Worm (Caenorhabditis elegans): ENCODE data around the gene lgc-5.

lgc-5 gene

DNA sequence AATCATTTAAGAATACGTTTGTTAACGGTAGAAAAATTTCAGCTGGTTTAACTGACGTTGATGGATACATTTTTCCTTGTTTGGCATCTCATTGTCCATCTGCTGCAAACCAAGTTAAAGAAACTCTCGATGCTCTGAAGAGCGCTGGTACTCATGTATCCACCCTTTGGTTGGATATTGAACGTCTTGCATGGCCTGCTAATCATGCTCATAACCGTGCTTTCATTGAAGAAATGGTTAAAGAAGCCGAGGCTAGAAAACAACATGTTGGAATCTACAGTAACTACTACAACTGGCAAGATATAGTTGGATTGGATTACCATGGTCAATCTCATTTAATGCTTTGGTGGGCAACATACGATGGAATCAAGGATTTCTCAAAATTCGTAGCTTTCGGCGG is 9.5 kb upstream of the lgc-5 start:
- TF ChIP-seq nhr-237 (tag; optimal IDR thresholded peaks at IDR 0.05), result no peak
- TF ChIP-seq ztf-1 (GFP tag; conservative IDR thresholded peaks at IDR 0.05), result no peak
- TF ChIP-seq dmd-4 (tag; optimal IDR thresholded peaks at IDR 0.05), result no peak
- no peak for TF ChIP-seq ceh-16 (tag; optimal IDR thresholded peaks at IDR 0.05)
- no peak for TF ChIP-seq egl-27 (tag; optimal IDR thresholded peaks at IDR 0.05)
- no peak for TF ChIP-seq ceh-82 (tag; optimal IDR thresholded peaks at IDR 0.05)
- TF ChIP-seq sma-9 (GFP tag; optimal IDR thresholded peaks at IDR 0.05), result no peak
- no peak for TF ChIP-seq sma-9 (tag; optimal IDR thresholded peaks at IDR 0.05)
- no peak for TF ChIP-seq ztf-11 (tag; optimal IDR thresholded peaks at IDR 0.05)
- TF ChIP-seq elt-3 (tag; optimal IDR thresholded peaks at IDR 0.05), result no peak
- TF ChIP-seq nhr-23 (tag; optimal IDR thresholded peaks at IDR 0.05), result no peak
- no peak for TF ChIP-seq nhr-21 (tag; optimal IDR thresholded peaks at IDR 0.05)
- no peak for TF ChIP-seq nhr-6 (tag; optimal IDR thresholded peaks at IDR 0.05)

DNA sequence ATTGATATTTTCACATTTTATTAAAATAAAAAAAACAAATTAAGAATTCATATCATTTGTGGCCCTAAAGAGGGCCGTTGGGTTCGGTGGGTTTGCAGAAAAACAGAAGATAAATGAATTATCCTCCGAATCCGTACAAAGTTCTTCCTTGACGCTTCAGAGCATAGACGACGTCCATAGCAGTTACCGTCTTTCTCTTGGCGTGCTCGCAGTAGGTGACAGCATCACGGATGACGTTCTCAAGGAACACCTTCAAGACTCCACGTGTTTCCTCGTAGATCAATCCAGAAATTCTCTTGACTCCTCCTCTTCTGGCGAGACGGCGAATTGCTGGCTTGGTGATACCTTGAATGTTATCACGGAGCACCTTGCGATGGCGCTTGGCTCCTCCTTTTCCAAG is 8.9 kb upstream of the lgc-5 start:
- TF ChIP-seq lin-13 (GFP tag; optimal IDR thresholded peaks at IDR 0.05) (no peak), nhr-23 (tag; optimal IDR thresholded peaks at IDR 0.05) (no peak), ceh-82 (tag; optimal IDR thresholded peaks at IDR 0.05) (no peak), zag-1 (tag; optimal IDR thresholded peaks at IDR 0.05) (no peak), aly-2 (tag; optimal IDR thresholded peaks at IDR 0.05) (no peak), nhr-25 (tag; optimal IDR thresholded peaks at IDR 0.05) (no peak), nhr-77 (tag; optimal IDR thresholded peaks at IDR 0.05) (no peak), Y55F3AM.14 (GFP tag; optimal IDR thresholded peaks at IDR 0.05) (no peak), gmeb-1 (tag; optimal IDR thresholded peaks at IDR 0.05) (no peak), sma-3 (GFP tag; optimal IDR thresholded peaks at IDR 0.05) (no peak), elt-1 (tag; optimal IDR thresholded peaks at IDR 0.05) (no peak), lin-11 (tag; optimal IDR thresholded peaks at IDR 0.05) (no peak), lin-39 (tag; optimal IDR thresholded peaks at IDR 0.05) (no peak), unc-39 (tag; optimal IDR thresholded peaks at IDR 0.05) (no peak)

DNA sequence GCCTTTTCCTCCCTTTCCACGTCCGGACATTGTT is 8.7 kb upstream of the lgc-5 start, which contains the start of gene his-31:
TSS of gene his-31 (minus strand) at position 30 of the 34 bp plus-strand sequence.
- no peak for TF ChIP-seq skn-1 (tag; optimal IDR thresholded peaks at IDR 0.05)
- no peak for TF ChIP-seq elt-3 (tag; optimal IDR thresholded peaks at IDR 0.05)
- no peak for TF ChIP-seq ama-1 (optimal IDR thresholded peaks at IDR 0.05)
- TF ChIP-seq crh-2 (tag; optimal IDR thresholded peaks at IDR 0.05), result no peak
- no peak for TF ChIP-seq F13H6.1 (tag; optimal IDR thresholded peaks at IDR 0.05)
- no peak for TF ChIP-seq nhr-10 (tag; optimal IDR thresholded peaks at IDR 0.05)
- no peak for TF ChIP-seq ceh-82 (tag; optimal IDR thresholded peaks at IDR 0.05)
- no peak for TF ChIP-seq R02D3.7 (tag; optimal IDR thresholded peaks at IDR 0.05)
- no peak for TF ChIP-seq unc-62 (GFP tag; optimal IDR thresholded peaks at IDR 0.05)
- TF ChIP-seq mab-5 (tag; optimal IDR thresholded peaks at IDR 0.05), result no peak
- TF ChIP-seq fos-1 (tag; optimal IDR thresholded peaks at IDR 0.05), result no peak
- no peak for TF ChIP-seq lin-13 (GFP tag; optimal IDR thresholded peaks at IDR 0.05)
- TF ChIP-seq lin-11 (tag; optimal IDR thresholded peaks at IDR 0.05), result no peak

DNA sequence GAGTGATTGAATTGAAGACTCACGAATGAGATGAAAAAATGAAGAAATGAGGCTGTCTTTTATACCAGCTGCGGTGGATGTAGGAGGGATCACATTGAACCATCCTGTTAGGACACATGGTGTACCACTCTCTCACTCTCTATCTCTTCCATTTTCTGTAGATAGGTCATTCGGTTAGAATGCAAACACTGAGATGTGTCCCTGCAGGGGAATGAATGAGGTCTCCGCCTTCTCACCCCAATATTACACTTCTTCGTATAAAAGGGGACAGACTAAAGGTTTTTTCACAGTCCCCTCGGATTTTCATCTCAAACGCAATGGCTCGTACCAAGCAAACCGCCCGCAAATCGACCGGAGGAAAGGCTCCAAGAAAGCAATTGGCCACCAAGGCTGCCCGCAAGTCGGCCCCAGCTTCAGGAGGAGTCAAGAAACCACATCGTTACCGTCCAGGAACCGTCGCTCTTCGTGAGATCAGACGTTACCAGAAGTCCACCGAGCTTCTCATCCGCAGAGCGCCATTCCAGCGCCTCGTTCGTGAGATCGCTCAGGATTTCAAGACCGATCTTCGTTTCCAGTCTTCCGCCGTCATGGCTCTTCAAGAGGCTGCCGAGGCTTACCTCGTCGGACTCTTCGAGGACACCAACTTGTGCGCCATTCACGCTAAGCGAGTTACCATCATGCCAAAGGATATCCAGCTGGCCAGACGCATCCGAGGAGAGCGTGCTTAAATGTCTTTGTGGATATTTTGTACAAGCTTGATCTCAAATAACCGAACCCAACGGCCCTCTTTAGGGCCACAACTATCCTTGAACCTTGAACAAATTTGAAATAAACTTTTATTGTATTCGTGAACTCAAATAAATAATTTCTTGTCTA is 8.3 kb upstream of the lgc-5 start, which contains the start of gene his-32:
TSS of gene his-32 (plus strand) at position 318 of the 876 bp plus-strand sequence.
- TF ChIP-seq sem-4 (tag; optimal IDR thresholded peaks at IDR 0.05) (peak; percentile 75), ceh-16 (tag; optimal IDR thresholded peaks at IDR 0.05) (peak; percentile 97), mab-5 (tag; optimal IDR thresholded peaks at IDR 0.05) (peak; percentile 66), sma-9 (GFP tag; optimal IDR thresholded peaks at IDR 0.05) (peak; percentile 5), sma-9 (tag; optimal IDR thresholded peaks at IDR 0.05) (no peak), nhr-21 (tag; optimal IDR thresholded peaks at IDR 0.05) (peak; percentile 37), ceh-82 (tag; optimal IDR thresholded peaks at IDR 0.05) (no peak), nhr-129 (tag; optimal IDR thresholded peaks at IDR 0.05) (peak; percentile 68), fos-1 (tag; optimal IDR thresholded peaks at IDR 0.05) (peak; percentile 21), ztf-1 (GFP tag; conservative IDR thresholded peaks at IDR 0.05) (no peak), elt-1 (tag; optimal IDR thresholded peaks at IDR 0.05) (no peak), C34F6.9 (tag; optimal IDR thresholded peaks at IDR 0.05) (peak; percentile 30), nhr-25 (tag; optimal IDR thresholded peaks at IDR 0.05) (peak; percentile 95), nhr-6 (tag; optimal IDR thresholded peaks at IDR 0.05) (peak; percentile 80), sma-3 (GFP tag; optimal IDR thresholded peaks at IDR 0.05) (peak; percentile 55), lin-13 (GFP tag; optimal IDR thresholded peaks at IDR 0.05) (peak; percentile 67)

All from whole organism, L2 larva.